Worm (Caenorhabditis elegans): ENCODE results near the gene sel-13.

sel-13 gene

ce11 chrIII:4653374-4653773, 46.6 kb downstream of the sel-13 start:
- no peak for TF ChIP-seq cog-1 (tag; optimal IDR thresholded peaks at IDR 0.05)
- no peak for TF ChIP-seq T22C8.4 (GFP tag; IDR thresholded peaks at IDR 0.05)
- no peak for TF ChIP-seq flt-1 (GFP tag; IDR thresholded peaks at IDR 0.05)
- TF ChIP-seq ref-1 (GFP tag; conservative IDR thresholded peaks at IDR 0.05): no peak
- TF ChIP-seq tab-1 (GFP tag; IDR thresholded peaks at IDR 0.05): no peak
- TF ChIP-seq med-1 (GFP tag; optimal IDR thresholded peaks at IDR 0.05; ENCODE audit: insufficient read depth): no peak
- no peak for TF ChIP-seq ztf-29 (GFP tag; IDR thresholded peaks at IDR 0.05)
- no peak for TF ChIP-seq klf-2 (GFP tag; conservative IDR thresholded peaks at IDR 0.05)
- no peak for TF ChIP-seq ztf-23 (GFP tag; IDR thresholded peaks at IDR 0.05)

ce11 chrIII:4649811-4650544, 50.0 kb downstream of the sel-13 start, which contains the start of gene ppm-2:
TSS of gene ppm-2 (plus strand) at chrIII:4650494.
- no peak for TF ChIP-seq flt-1 (GFP tag; IDR thresholded peaks at IDR 0.05)
- TF ChIP-seq cog-1 (tag; optimal IDR thresholded peaks at IDR 0.05): no peak
- TF ChIP-seq T22C8.4 (GFP tag; IDR thresholded peaks at IDR 0.05): no peak
- TF ChIP-seq ztf-23 (GFP tag; IDR thresholded peaks at IDR 0.05): no peak
- no peak for TF ChIP-seq tab-1 (GFP tag; IDR thresholded peaks at IDR 0.05)
- TF ChIP-seq klf-2 (GFP tag; conservative IDR thresholded peaks at IDR 0.05): no peak

All from whole organism, midembryonic.